Worm (Caenorhabditis elegans): ENCODE results near the gene hpo-18.

hpo-18 gene

ce11 chrV:4375807-4376564 lies 29.8 kb upstream of the hpo-18 start, which contains the start of gene F32D1.7:
TSS of gene F32D1.7 (minus strand) at chrV:4376173.
- TF ChIP-seq ztf-4 (tag; optimal IDR thresholded peaks at IDR 0.05) (no peak), dmd-4 (tag; optimal IDR thresholded peaks at IDR 0.05) (no peak), unc-39 (tag; optimal IDR thresholded peaks at IDR 0.05) (no peak), ztf-1 (GFP tag; conservative IDR thresholded peaks at IDR 0.05) (no peak), elt-1 (tag; optimal IDR thresholded peaks at IDR 0.05) (no peak)

- TF ChIP-seq lin-13 (GFP tag; optimal IDR thresholded peaks at IDR 0.05) (no peak), elt-3 (tag; optimal IDR thresholded peaks at IDR 0.05) (no peak), ama-1 (optimal IDR thresholded peaks at IDR 0.05) (no peak), nhr-12 (tag; optimal IDR thresholded peaks at IDR 0.05) (no peak), nhr-237 (tag; optimal IDR thresholded peaks at IDR 0.05) (no peak), nhr-11 (tag; optimal IDR thresholded peaks at IDR 0.05) (no peak), mbf-1 (tag; optimal IDR thresholded peaks at IDR 0.05) (no peak), nhr-10 (tag; optimal IDR thresholded peaks at IDR 0.05) (no peak), nhr-6 (tag; optimal IDR thresholded peaks at IDR 0.05) (no peak), ceh-82 (tag; optimal IDR thresholded peaks at IDR 0.05) (no peak), elt-1 (tag; optimal IDR thresholded peaks at IDR 0.05) (no peak), dmd-4 (tag; optimal IDR thresholded peaks at IDR 0.05) (no peak), skn-1 (tag; optimal IDR thresholded peaks at IDR 0.05) (no peak), lin-39 (tag; optimal IDR thresholded peaks at IDR 0.05) (no peak), F13H6.1 (tag; optimal IDR thresholded peaks at IDR 0.05) (no peak), ztf-1 (GFP tag; conservative IDR thresholded peaks at IDR 0.05) (no peak), R02D3.7 (tag; optimal IDR thresholded peaks at IDR 0.05) (no peak), nhr-77 (tag; optimal IDR thresholded peaks at IDR 0.05) (no peak), gmeb-1 (tag; optimal IDR thresholded peaks at IDR 0.05) (no peak), nhr-25 (tag; optimal IDR thresholded peaks at IDR 0.05) (no peak)
These were observed 28.4 kb upstream of the hpo-18 start, which contains the start of gene neg-1 for ce11 chrV:4374625-4375024. TSS of gene neg-1 (minus strand) at chrV:4374874.

- TF ChIP-seq ceh-82 (tag; optimal IDR thresholded peaks at IDR 0.05) (no peak), nhr-77 (tag; optimal IDR thresholded peaks at IDR 0.05) (no peak), crh-2 (tag; optimal IDR thresholded peaks at IDR 0.05) (no peak)
These were observed 27.4 kb upstream of the hpo-18 start for ce11 chrV:4373656-4374055.

ce11 chrV:4372986-4373385 lies 26.8 kb upstream of the hpo-18 start:
- no peak for TF ChIP-seq unc-62 (GFP tag; optimal IDR thresholded peaks at IDR 0.05)
- TF ChIP-seq lin-13 (GFP tag; optimal IDR thresholded peaks at IDR 0.05): no peak
- TF ChIP-seq nhr-21 (tag; optimal IDR thresholded peaks at IDR 0.05): no peak
- TF ChIP-seq gmeb-1 (tag; optimal IDR thresholded peaks at IDR 0.05): no peak
- TF ChIP-seq blmp-1 (tag; optimal IDR thresholded peaks at IDR 0.05; ENCODE audit: insufficient read depth): no peak
- TF ChIP-seq mbf-1 (tag; optimal IDR thresholded peaks at IDR 0.05): no peak
- no peak for TF ChIP-seq unc-39 (tag; optimal IDR thresholded peaks at IDR 0.05)
- no peak for TF ChIP-seq ztf-11 (tag; optimal IDR thresholded peaks at IDR 0.05)
- no peak for TF ChIP-seq unc-55 (GFP tag; optimal IDR thresholded peaks at IDR 0.05)
- TF ChIP-seq lin-39 (tag; optimal IDR thresholded peaks at IDR 0.05): no peak
- no peak for TF ChIP-seq R02D3.7 (tag; optimal IDR thresholded peaks at IDR 0.05)
- no peak for TF ChIP-seq ztf-1 (GFP tag; conservative IDR thresholded peaks at IDR 0.05)
- TF ChIP-seq lsy-2 (tag; optimal IDR thresholded peaks at IDR 0.05): no peak
- TF ChIP-seq sma-9 (GFP tag; optimal IDR thresholded peaks at IDR 0.05): no peak
- no peak for TF ChIP-seq sma-9 (tag; optimal IDR thresholded peaks at IDR 0.05)
- TF ChIP-seq skn-1 (tag; optimal IDR thresholded peaks at IDR 0.05): no peak
- no peak for TF ChIP-seq mab-5 (tag; optimal IDR thresholded peaks at IDR 0.05)
- TF ChIP-seq snpc-4 (tag; optimal IDR thresholded peaks at IDR 0.05): no peak
- TF ChIP-seq nhr-23 (tag; optimal IDR thresholded peaks at IDR 0.05): no peak

- TF ChIP-seq zag-1 (tag; optimal IDR thresholded peaks at IDR 0.05): no peak
- peak; percentile 27 for TF ChIP-seq egl-27 (tag; optimal IDR thresholded peaks at IDR 0.05)
- peak; percentile 38 for TF ChIP-seq nhr-129 (tag; optimal IDR thresholded peaks at IDR 0.05)
- TF ChIP-seq ama-1 (optimal IDR thresholded peaks at IDR 0.05): no peak
- peak; percentile 39 for TF ChIP-seq mab-5 (tag; optimal IDR thresholded peaks at IDR 0.05)
- TF ChIP-seq gmeb-1 (tag; optimal IDR thresholded peaks at IDR 0.05): peak; percentile 73
- no peak for TF ChIP-seq lin-39 (tag; optimal IDR thresholded peaks at IDR 0.05)
- TF ChIP-seq nhr-25 (tag; optimal IDR thresholded peaks at IDR 0.05): peak; percentile 57
- no peak for TF ChIP-seq nhr-77 (tag; optimal IDR thresholded peaks at IDR 0.05)
- peak; percentile 40 to 77 for TF ChIP-seq lsy-2 (tag; optimal IDR thresholded peaks at IDR 0.05)
- TF ChIP-seq sem-4 (tag; optimal IDR thresholded peaks at IDR 0.05): no peak
- TF ChIP-seq nhr-6 (tag; optimal IDR thresholded peaks at IDR 0.05): peak; percentile 27
- TF ChIP-seq ZK546.5 (tag; optimal IDR thresholded peaks at IDR 0.05): no peak
- TF ChIP-seq crh-2 (tag; optimal IDR thresholded peaks at IDR 0.05): peak; percentile 65
- TF ChIP-seq nhr-21 (tag; optimal IDR thresholded peaks at IDR 0.05): no peak
- TF ChIP-seq unc-55 (GFP tag; optimal IDR thresholded peaks at IDR 0.05): peak; percentile 79
- no peak for TF ChIP-seq skn-1 (tag; optimal IDR thresholded peaks at IDR 0.05)
- TF ChIP-seq aly-2 (tag; optimal IDR thresholded peaks at IDR 0.05): no peak
- TF ChIP-seq sma-9 (GFP tag; optimal IDR thresholded peaks at IDR 0.05): peak; percentile 16
- no peak for TF ChIP-seq sma-9 (tag; optimal IDR thresholded peaks at IDR 0.05)
- peak; percentile 36 for TF ChIP-seq sma-3 (GFP tag; optimal IDR thresholded peaks at IDR 0.05)
- TF ChIP-seq F13H6.1 (tag; optimal IDR thresholded peaks at IDR 0.05): peak; percentile 40
- TF ChIP-seq C34F6.9 (tag; optimal IDR thresholded peaks at IDR 0.05): peak; percentile 60
These were observed 25.2 kb upstream of the hpo-18 start, which contains the start of the genes gmpr-1 and fipp-1 for ce11 chrV:4371309-4371933. TSS of gene gmpr-1 (minus strand) at chrV:4371383. TSS of gene fipp-1 (plus strand) at chrV:4371807.
